Worm (Caenorhabditis elegans): ENCODE data around the gene pqn-96.

The pqn-96 gene

DNA sequence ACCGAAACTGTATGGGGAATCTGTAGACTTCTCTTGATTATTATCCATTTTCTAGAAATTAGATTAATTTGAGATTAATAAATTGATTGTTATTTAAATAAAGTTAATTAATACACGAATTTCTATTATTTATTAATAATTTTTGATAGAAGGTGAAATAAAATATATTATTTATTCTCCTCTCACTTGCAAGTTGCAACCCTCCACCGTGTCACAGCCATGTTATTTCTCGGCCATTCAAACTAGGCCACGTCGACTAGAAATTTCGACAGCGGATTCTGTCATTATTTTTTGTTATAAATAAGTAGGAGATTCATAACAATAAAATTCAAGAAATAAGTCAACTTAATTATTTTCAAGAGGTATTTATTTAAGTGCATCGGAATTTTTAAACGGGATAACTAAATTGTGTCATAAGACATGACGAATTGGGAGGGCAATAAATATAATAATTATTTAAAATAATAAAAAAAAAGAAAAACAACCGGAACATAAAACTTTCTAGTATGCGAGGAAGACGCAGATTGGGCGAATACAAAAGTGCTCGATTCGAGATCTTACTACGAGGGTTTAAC lies 4.4 kb upstream of the pqn-96 start, which contains the start of gene ufbp-1 (continued):
- TF ChIP-seq egl-27 (tag; optimal IDR thresholded peaks at IDR 0.05) (no peak), snpc-4 (tag; optimal IDR thresholded peaks at IDR 0.05) (peak; percentile 33), skn-1 (tag; optimal IDR thresholded peaks at IDR 0.05) (no peak), pqm-1 (tag; optimal IDR thresholded peaks at IDR 0.05) (no peak), ceh-16 (tag; optimal IDR thresholded peaks at IDR 0.05) (peak; percentile 66), nhr-67 (tag; optimal IDR thresholded peaks at IDR 0.05) (no peak), nhr-28 (tag; optimal IDR thresholded peaks at IDR 0.05) (no peak), ceh-82 (tag; optimal IDR thresholded peaks at IDR 0.05) (no peak), elt-3 (tag; optimal IDR thresholded peaks at IDR 0.05) (no peak), nhr-25 (tag; optimal IDR thresholded peaks at IDR 0.05) (peak; percentile 73), ztf-4 (tag; optimal IDR thresholded peaks at IDR 0.05) (peak; percentile 95), nhr-23 (tag; optimal IDR thresholded peaks at IDR 0.05) (peak; percentile 31), elt-2 (tag; optimal IDR thresholded peaks at IDR 0.05) (peak; percentile 69), ceh-28 (tag; optimal IDR thresholded peaks at IDR 0.05) (no peak), nhr-76 (tag; optimal IDR thresholded peaks at IDR 0.05) (no peak), sea-2 (GFP tag; optimal IDR thresholded peaks at IDR 0.05) (no peak), hmg-11 (tag; optimal IDR thresholded peaks at IDR 0.05) (peak; percentile 20), nfya-1 (tag; optimal IDR thresholded peaks at IDR 0.05; ENCODE audit: insufficient read depth) (peak; percentile 94), pha-4 (tag; optimal IDR thresholded peaks at IDR 0.05) (peak; percentile 93)

DNA sequence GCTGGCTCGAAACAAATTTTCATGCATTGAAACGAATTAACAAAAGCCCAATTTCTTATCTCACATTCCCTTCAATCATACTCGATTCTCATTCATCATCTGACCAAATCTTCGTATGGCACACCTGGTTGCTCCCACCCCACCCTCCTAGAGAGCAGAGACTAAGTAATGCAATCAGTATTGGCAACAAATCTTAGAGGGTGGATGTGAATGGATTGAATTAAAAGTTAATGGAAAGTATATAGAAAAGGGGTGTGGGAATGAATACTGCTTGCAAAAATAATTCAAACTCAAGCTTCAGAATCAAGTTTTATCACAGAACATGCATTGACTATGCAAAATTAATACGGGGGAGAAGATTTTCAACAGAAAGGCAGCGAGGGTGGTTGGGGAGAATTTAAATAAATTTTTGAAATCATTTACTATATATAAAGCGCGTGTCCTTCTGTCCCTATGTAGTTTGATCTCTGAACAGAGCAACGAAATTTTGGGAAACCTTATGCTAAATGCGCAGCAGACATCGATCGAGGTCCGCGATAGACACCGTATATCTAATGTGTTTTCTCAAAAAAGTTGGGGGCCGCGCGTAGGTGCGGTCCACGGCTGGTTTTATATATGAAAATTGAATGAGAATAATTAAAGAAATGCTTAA lies 1.3 kb downstream of the pqn-96 start:
- TF ChIP-seq unc-39 (tag; optimal IDR thresholded peaks at IDR 0.05) (no peak), ama-1 (optimal IDR thresholded peaks at IDR 0.05) (peak; percentile 45)

DNA sequence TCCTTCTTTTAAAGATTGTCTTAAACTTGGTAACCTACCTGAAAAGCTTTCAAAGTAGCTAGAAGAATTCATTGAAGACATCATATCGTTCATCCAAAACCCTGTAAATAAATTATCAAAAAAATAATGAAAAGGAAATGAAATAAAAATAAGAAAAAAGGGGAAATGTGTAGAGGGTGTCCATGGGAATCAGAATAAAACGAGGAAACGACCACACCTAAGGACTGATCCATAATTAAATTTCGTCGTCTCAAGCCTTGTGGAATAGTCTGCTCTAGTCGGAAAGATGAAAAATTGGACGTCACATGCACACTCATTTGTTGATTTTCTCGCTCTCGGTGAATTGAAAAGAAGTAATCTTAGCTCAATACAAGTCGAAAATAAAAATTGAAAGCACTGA lies 4.1 kb downstream of the pqn-96 start, which contains the start of gene ZK1236.9:
TSS of gene ZK1236.9 (minus strand) at position 101 of the 400 bp plus-strand sequence.
- TF ChIP-seq nhr-237 (tag; optimal IDR thresholded peaks at IDR 0.05) (no peak), unc-62 (GFP tag; optimal IDR thresholded peaks at IDR 0.05) (no peak), elt-3 (tag; optimal IDR thresholded peaks at IDR 0.05) (no peak), ceh-9 (tag; optimal IDR thresholded peaks at IDR 0.05) (no peak), lin-39 (tag; optimal IDR thresholded peaks at IDR 0.05) (no peak), nhr-12 (tag; optimal IDR thresholded peaks at IDR 0.05) (no peak), pha-4 (tag; optimal IDR thresholded peaks at IDR 0.05) (no peak), nhr-67 (tag; optimal IDR thresholded peaks at IDR 0.05) (no peak), aly-2 (tag; optimal IDR thresholded peaks at IDR 0.05) (no peak), nhr-11 (tag; optimal IDR thresholded peaks at IDR 0.05) (no peak), ztf-11 (tag; optimal IDR thresholded peaks at IDR 0.05) (no peak), egl-5 (tag; optimal IDR thresholded peaks at IDR 0.05) (no peak), fkh-2 (tag; optimal IDR thresholded peaks at IDR 0.05) (no peak)

DNA sequence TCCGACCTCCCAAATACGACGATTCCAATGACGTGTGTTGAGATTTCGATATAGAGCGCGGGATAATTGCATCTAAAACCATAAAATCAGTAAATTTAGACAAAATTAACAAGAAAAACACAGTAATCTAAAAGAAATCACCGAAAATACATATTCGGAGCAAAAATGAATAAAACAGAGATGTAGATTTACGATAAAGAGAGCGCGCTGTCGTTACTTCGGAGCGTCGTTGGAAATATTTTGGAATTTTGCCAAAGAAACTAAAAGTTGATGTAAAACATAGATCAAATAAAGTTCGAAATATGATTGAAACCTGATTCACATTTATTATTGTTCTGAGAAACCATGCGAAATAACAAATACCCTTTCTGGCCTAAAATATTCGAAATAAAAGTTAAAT lies 7.1 kb downstream of the pqn-96 start, which contains the start of gene ZK1236.5:
TSS of gene ZK1236.5 (minus strand) at position 72 of the 400 bp plus-strand sequence.
- TF ChIP-seq nhr-23 (tag; optimal IDR thresholded peaks at IDR 0.05) (no peak), lsy-12 (tag; optimal IDR thresholded peaks at IDR 0.05) (no peak), nhr-11 (tag; optimal IDR thresholded peaks at IDR 0.05) (no peak), pha-4 (tag; optimal IDR thresholded peaks at IDR 0.05) (peak; percentile 68), hmg-11 (tag; optimal IDR thresholded peaks at IDR 0.05) (peak; percentile 25), nfya-1 (tag; optimal IDR thresholded peaks at IDR 0.05; ENCODE audit: insufficient read depth) (peak; percentile 56), ama-1 (optimal IDR thresholded peaks at IDR 0.05) (no peak), lin-15B (tag; optimal IDR thresholded peaks at IDR 0.05) (peak; percentile 55), R02D3.7 (tag; optimal IDR thresholded peaks at IDR 0.05) (peak; percentile 95)

DNA sequence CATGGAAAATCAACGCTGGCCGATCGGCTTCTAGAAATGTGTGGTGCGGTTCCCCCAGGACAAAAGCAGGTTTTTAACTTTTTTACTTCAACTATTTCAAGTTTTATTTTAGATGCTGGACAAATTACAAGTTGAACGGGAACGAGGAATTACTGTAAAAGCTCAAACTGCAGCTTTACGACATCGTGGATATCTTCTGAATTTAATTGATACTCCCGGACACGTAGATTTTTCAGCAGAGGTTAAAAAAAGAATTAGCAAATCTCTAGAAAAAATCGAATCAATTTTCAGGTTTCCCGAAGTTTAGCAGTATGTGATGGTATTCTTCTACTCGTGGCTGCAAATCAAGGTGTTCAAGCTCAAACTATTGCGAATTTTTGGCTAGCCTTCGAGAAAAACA lies 9.7 kb downstream of the pqn-96 start:
- no peak for TF ChIP-seq nhr-25 (tag; optimal IDR thresholded peaks at IDR 0.05)
- no peak for TF ChIP-seq fkh-2 (tag; optimal IDR thresholded peaks at IDR 0.05)
- no peak for TF ChIP-seq elt-3 (tag; optimal IDR thresholded peaks at IDR 0.05)
- no peak for TF ChIP-seq ceh-16 (tag; optimal IDR thresholded peaks at IDR 0.05)
- TF ChIP-seq lin-15B (tag; optimal IDR thresholded peaks at IDR 0.05) = no peak
- TF ChIP-seq nhr-76 (tag; optimal IDR thresholded peaks at IDR 0.05) = no peak
- no peak for TF ChIP-seq nhr-11 (tag; optimal IDR thresholded peaks at IDR 0.05)
